Fruit fly (Drosophila melanogaster) whole organism, wandering third instar larva: ENCODE data around the gene Pex1.

Experiments
- Abd-B ChIP-seq: fragments of >200 bp; optimal IDR thresholded peaks from 2 replicates; lab custom pipeline; 2017; ENCODE audit warnings: missing biosample characterization, missing genetic modification characterization
- CG32264 ChIP-seq: fragments of 200-800 bp; sonication (Bioruptor generic); optimal IDR thresholded peaks from 2 replicates; lab custom pipeline; 2016; ENCODE audit warnings: missing biosample characterization, missing genetic modification characterization
- CG9705 ChIP-seq: fragments of 200-800 bp; sonication (Bioruptor generic); optimal IDR thresholded peaks from 2 replicates; lab custom pipeline; 2018; ENCODE audit warnings: missing biosample characterization, mild to moderate bottlenecking, missing genetic modification characterization
- CrebA ChIP-seq: fragments of 200-800 bp; sonication (Bioruptor generic); optimal IDR thresholded peaks from 2 replicates; lab custom pipeline; 2016; ENCODE audit warnings: missing biosample characterization, mild to moderate bottlenecking, missing genetic modification characterization, borderline replicate concordance
- Dif ChIP-seq: fragments of 200-275, 200-300 bp; sonication (Bioruptor generic); optimal IDR thresholded peaks from 2 replicates; lab custom pipeline; 2018; ENCODE audit warnings: missing biosample characterization, missing genetic modification characterization; ENCODE audit not compliant: partially characterized antibody
- GATAd ChIP-seq: sonication (Bioruptor generic); optimal IDR thresholded peaks from 2 replicates; lab custom pipeline; 2016; ENCODE audit warnings: missing biosample characterization, missing genetic modification characterization
- HLH106 ChIP-seq: fragments of 200-800 bp; optimal IDR thresholded peaks from 3 replicates; lab custom pipeline; 2019; ENCODE audit warnings: missing biosample characterization, mild to moderate bottlenecking, missing genetic modification characterization, moderate library complexity
- Hnf4 ChIP-seq: fragments of 200-800 bp; sonication (Bioruptor generic); optimal IDR thresholded peaks from 2 replicates; lab custom pipeline; 2016; ENCODE audit warnings: missing biosample characterization, mild to moderate bottlenecking, missing genetic modification characterization
- Hr78 ChIP-seq: fragments of >200 bp; optimal IDR thresholded peaks from 2 replicates; lab custom pipeline; 2017; ENCODE audit warnings: missing biosample characterization, missing genetic modification characterization
- Hr83 ChIP-seq: fragments of 200-300 bp; sonication (Bioruptor generic); optimal IDR thresholded peaks from 2 replicates; lab custom pipeline; 2016; ENCODE audit warnings: missing biosample characterization, mild to moderate bottlenecking, missing genetic modification characterization, moderate library complexity; ENCODE audit not compliant: poor library complexity, severe bottlenecking
- Jra ChIP-seq: sonication (Bioruptor generic); optimal IDR thresholded peaks from 2 replicates; lab custom pipeline; 2016; ENCODE audit warnings: missing biosample characterization, missing genetic modification characterization
- Mio ChIP-seq: sonication (Bioruptor generic); optimal IDR thresholded peaks from 2 replicates; lab custom pipeline; 2016; ENCODE audit warnings: missing biosample characterization, missing genetic modification characterization
- Myc ChIP-seq: fragments of >200 bp; optimal IDR thresholded peaks from 2 replicates; lab custom pipeline; 2017
- N ChIP-seq: fragments of >200 bp; optimal IDR thresholded peaks from 2 replicates; lab custom pipeline; 2018; ENCODE audit warnings: missing biosample characterization, missing external identifiers, missing genetic modification characterization
- OdsH ChIP-seq: fragments of 200-800 bp; sonication (Bioruptor generic); optimal IDR thresholded peaks from 2 replicates; lab custom pipeline; 2016; ENCODE audit warnings: missing biosample characterization, mild to moderate bottlenecking, missing genetic modification characterization
- Rel ChIP-seq, 2 experiments: fragments of 200-800 bp; sonication (Bioruptor generic) in 1 of 2; optimal IDR thresholded peaks; 2 replicates in 1 of 2; 3 replicates in 1 of 2; lab custom pipeline; 2016 to 2019; ENCODE audit warnings: mild to moderate bottlenecking in 2 of 2, missing biosample characterization in 2 of 2, missing genetic modification characterization in 2 of 2, moderate library complexity in 1 of 2
- Sp1 ChIP-seq: fragments of 200-800 bp; sonication (Bioruptor generic); optimal IDR thresholded peaks from 3 replicates; lab custom pipeline; 2019; ENCODE audit warnings: missing biosample characterization, mild to moderate bottlenecking, missing genetic modification characterization, moderate library complexity
- Vsx2 ChIP-seq: fragments of 200-300, 225-300 bp; sonication (Bioruptor generic); optimal IDR thresholded peaks from 2 replicates; lab custom pipeline; 2018; ENCODE audit warnings: missing biosample characterization, missing genetic modification characterization; ENCODE audit not compliant: partially characterized antibody
- br ChIP-seq: fragments of 200-800 bp; sonication (Bioruptor generic); optimal IDR thresholded peaks from 2 replicates; lab custom pipeline; 2016; ENCODE audit warnings: missing biosample characterization, missing genetic modification characterization
- brk ChIP-seq: fragments of 200-800 bp; sonication (Bioruptor generic); optimal IDR thresholded peaks from 2 replicates; lab custom pipeline; 2016; ENCODE audit warnings: missing biosample characterization, mild to moderate bottlenecking, missing genetic modification characterization
- dl ChIP-seq, 2 experiments: fragments of 175-275, 200-275 bp in 1 of 2; fragments of 200-275 bp in 1 of 2; sonication (Bioruptor generic); optimal IDR thresholded peaks; lab custom pipeline; 2018; ENCODE audit warnings: mild to moderate bottlenecking in 2 of 2, missing biosample characterization in 2 of 2, missing genetic modification characterization in 2 of 2, moderate library complexity in 2 of 2; ENCODE audit not compliant: partially characterized antibody in 2 of 2, insufficient read depth in 1 of 2
- dmrt93B ChIP-seq: fragments of 200-800 bp; sonication (Bioruptor generic); optimal IDR thresholded peaks from 2 replicates; lab custom pipeline; 2018; ENCODE audit warnings: missing biosample characterization, mild to moderate bottlenecking, missing genetic modification characterization
- dsf ChIP-seq: sonication (Bioruptor generic); optimal IDR thresholded peaks from 2 replicates; lab custom pipeline; 2016; ENCODE audit warnings: missing biosample characterization, missing genetic modification characterization, borderline replicate concordance
- ey ChIP-seq: fragments of 200-800 bp; sonication (Bioruptor generic); optimal IDR thresholded peaks from 2 replicates; lab custom pipeline; 2016; ENCODE audit warnings: missing biosample characterization, missing genetic modification characterization
- foxo ChIP-seq, 2 experiments: fragments of 200-800 bp; sonication (Bioruptor generic); optimal IDR thresholded peaks; 2 replicates in 1 of 2; 3 replicates in 1 of 2; lab custom pipeline; 2016 to 2017; ENCODE audit warnings: missing biosample characterization in 2 of 2, missing genetic modification characterization in 2 of 2
- fru ChIP-seq: fragments of 200-800 bp; sonication (Bioruptor generic); optimal IDR thresholded peaks from 3 replicates; lab custom pipeline; 2016; ENCODE audit warnings: missing biosample characterization, mild to moderate bottlenecking, missing genetic modification characterization
- h ChIP-seq: fragments of 200-800 bp; sonication (Bioruptor generic); optimal IDR thresholded peaks from 3 replicates; lab custom pipeline; 2016; ENCODE audit warnings: missing biosample characterization, mild to moderate bottlenecking, missing genetic modification characterization
- lola ChIP-seq: fragments of >200 bp; optimal IDR thresholded peaks from 2 replicates; lab custom pipeline; 2017; ENCODE audit warnings: missing biosample characterization, missing genetic modification characterization
- pan ChIP-seq: fragments of >200 bp; optimal IDR thresholded peaks from 2 replicates; lab custom pipeline; 2017
- psq ChIP-seq: fragments of 200-800 bp; sonication (Bioruptor generic); optimal IDR thresholded peaks from 3 replicates; lab custom pipeline; 2017; ENCODE audit warnings: missing biosample characterization, mild to moderate bottlenecking, missing genetic modification characterization, moderate library complexity
- rgr ChIP-seq: fragments of 200-800 bp; sonication (Bioruptor generic); optimal IDR thresholded peaks from 3 replicates; lab custom pipeline; 2016; ENCODE audit warnings: missing biosample characterization, mild to moderate bottlenecking, missing genetic modification characterization
- sage ChIP-seq: fragments of 200-800 bp; sonication (Bioruptor generic); optimal IDR thresholded peaks from 2 replicates; lab custom pipeline; 2016; ENCODE audit warnings: missing biosample characterization, mild to moderate bottlenecking, missing genetic modification characterization
- sv ChIP-seq: fragments of 200-800 bp; sonication (Bioruptor generic); optimal IDR thresholded peaks from 3 replicates; lab custom pipeline; 2016; ENCODE audit warnings: missing biosample characterization, missing genetic modification characterization
- tai ChIP-seq: sonication (Bioruptor generic); optimal IDR thresholded peaks from 2 replicates; lab custom pipeline; 2016; ENCODE audit warnings: missing biosample characterization, missing genetic modification characterization
- usp ChIP-seq: fragments of >200 bp; optimal IDR thresholded peaks from 2 replicates; lab custom pipeline; 2017; ENCODE audit warnings: missing biosample characterization, missing genetic modification characterization
- woc ChIP-seq: sonication (Bioruptor generic); optimal IDR thresholded peaks from 2 replicates; lab custom pipeline; 2016; ENCODE audit warnings: missing biosample characterization, mild to moderate bottlenecking, missing genetic modification characterization

Pex1 gene

DNA sequence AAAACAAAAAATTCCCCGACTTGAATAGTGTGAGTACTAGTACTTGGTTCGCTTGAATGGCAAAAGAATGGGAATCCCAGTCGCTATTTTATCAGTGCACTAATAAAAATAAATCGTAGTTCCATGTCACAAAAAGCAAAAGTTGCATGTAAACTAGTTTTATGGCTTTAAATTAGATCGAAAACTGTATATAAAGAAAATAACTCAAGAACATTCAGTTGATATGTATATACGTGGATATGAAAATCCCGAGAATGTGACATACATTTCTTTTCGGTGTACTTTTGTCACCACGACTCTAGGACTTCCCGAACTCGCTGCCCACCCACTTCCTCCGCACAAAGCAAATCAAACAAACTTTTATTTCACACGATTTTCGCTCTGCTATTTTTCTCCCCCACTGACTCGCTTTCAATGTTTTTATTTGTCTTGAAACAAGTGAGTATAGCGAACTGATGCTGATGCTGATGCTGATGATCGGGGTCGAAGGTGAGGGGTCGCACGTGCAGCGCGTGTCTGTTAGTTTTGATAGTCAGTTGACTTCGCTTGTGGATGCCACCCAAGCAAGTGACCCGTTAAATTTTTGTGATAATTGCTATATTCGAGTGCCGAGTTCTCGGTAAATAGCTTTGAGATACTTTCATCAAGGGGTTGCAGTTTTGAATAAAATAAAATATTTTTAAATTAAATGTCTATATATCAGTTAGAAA, 29.9 kb downstream of the Pex1 start:
- no peak for TF ChIP-seq Rel (GFP tag; optimal IDR thresholded peaks at IDR 0.05; lab: Kevin White, UChicago)
- TF ChIP-seq Rel (tag; optimal IDR thresholded peaks at IDR 0.05; lab: Kevin White, UChicago) = no peak
- no peak for TF ChIP-seq Jra (GFP tag; lab: Kevin White, UChicago)
- TF ChIP-seq sage (GFP tag; lab: Kevin White, UChicago) = no peak
- TF ChIP-seq GATAd (GFP tag; lab: Kevin White, UChicago) = no peak
- no peak for TF ChIP-seq Hr83 (GFP tag; lab: Kevin White, UChicago)
- TF ChIP-seq OdsH (GFP tag; lab: Kevin White, UChicago) = no peak
- TF ChIP-seq Mio (GFP tag; lab: Kevin White, UChicago) = no peak
- no peak for TF ChIP-seq CG9705 (GFP tag; lab: Kevin White, UChicago)
- TF ChIP-seq brk (GFP tag; lab: Kevin White, UChicago) = no peak
- TF ChIP-seq, all 38 proteins: peak for 0

DNA sequence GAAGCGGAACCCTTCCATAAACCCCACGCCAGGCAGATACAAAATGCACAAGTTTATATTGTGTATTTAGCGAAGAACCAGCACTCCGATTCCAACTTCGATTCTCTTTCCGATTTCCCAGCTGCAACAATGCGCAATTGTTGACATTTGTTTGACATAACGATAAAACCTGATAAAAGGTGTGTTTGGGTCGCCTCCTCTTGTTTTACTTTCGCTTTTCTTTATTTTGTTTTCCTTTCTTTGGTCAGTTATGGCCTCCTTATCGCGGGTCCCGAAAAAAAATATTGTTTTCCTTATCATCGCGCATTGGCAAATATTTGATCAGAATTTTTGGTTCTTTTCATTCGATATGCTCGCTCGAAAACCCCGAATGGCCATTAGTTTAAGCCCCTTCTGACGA, 33.3 kb downstream of the Pex1 start:
- TF ChIP-seq CG32264 (GFP tag; lab: Kevin White, UChicago) (no peak), HLH106 (no peak), tai (GFP tag; lab: Kevin White, UChicago) (no peak), Sp1 (GFP tag; lab: Kevin White, UChicago) (no peak), dsf (no peak), Dif (GFP tag; lab: Kevin White, UChicago) (no peak)
- TF ChIP-seq, all 38 proteins: peak for 0

DNA sequence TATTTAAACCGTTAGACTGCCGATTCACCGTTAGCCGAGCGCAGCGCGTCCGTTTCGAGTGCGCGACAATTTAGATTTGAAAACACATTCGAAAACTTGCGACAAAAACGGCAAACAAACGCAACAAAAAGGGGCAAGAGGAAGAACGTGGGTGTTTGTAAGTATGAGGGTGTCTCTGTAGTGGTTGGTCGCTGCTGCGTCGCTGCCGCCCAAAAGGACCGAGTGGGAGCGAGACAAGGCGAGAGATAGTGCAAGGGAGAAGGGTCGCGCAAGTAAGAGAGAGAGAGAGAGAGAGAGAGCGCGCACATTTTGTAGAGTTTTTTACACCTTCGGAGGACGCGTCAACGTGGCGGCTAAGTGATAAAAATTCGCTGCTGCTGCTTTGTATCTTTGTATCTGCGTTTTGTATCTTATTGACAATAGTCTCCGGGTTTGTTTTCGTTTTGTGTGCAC, 36.4 kb downstream of the Pex1 start, which contains the start of gene Sox21a:
Gene Sox21a (minus strand): TSS at position 51 of the 453 bp plus-strand sequence.
- no peak for TF ChIP-seq ey (GFP tag; lab: Kevin White, UChicago)
- TF ChIP-seq dl (GFP tag; optimal IDR thresholded peaks at IDR 0.05; lab: Kevin White, UChicago; ENCODE audit: insufficient read depth in 1 of 2, partially characterized antibody in 2 of 2) = no peak
- no peak for TF ChIP-seq Hnf4 (GFP tag; lab: Kevin White, UChicago)
- TF ChIP-seq psq (GFP tag; lab: Kevin White, UChicago) = no peak

DNA sequence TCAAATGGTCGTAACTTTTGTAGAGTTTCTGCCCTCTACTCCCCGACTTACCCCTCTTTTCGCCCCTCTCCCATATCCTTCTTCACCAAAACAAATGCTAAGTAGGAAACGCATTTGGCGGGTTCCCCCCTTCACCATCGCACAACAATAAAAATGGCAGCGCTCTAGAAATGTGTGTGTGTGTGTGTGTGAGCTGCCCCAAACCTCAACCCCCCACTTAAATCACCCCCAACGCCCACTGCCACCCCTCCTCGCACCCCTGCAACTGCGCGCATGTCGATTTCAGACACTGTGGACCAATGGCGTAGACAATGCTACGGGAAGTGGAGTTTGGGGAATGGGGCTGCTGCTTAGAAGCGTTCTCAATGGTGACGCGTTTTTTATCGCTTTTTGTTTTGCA, 38.1 kb downstream of the Pex1 start:
- TF ChIP-seq rgr (no peak), h (GFP tag; lab: Kevin White, UChicago) (no peak)

dm6 chr3L:14111411-14111810, 39.7 kb downstream of the Pex1 start:
- no peak for TF ChIP-seq dl (GFP tag; optimal IDR thresholded peaks at IDR 0.05; lab: Kevin White, UChicago; ENCODE audit: insufficient read depth in 1 of 2, partially characterized antibody in 2 of 2)
- TF ChIP-seq fru = peak; percentile 64
- TF ChIP-seq psq (GFP tag; lab: Kevin White, UChicago) = peak; percentile 42
- no peak for TF ChIP-seq Sp1 (GFP tag; lab: Kevin White, UChicago)
- TF ChIP-seq GATAd (GFP tag; lab: Kevin White, UChicago) = no peak
- no peak for TF ChIP-seq brk (GFP tag; lab: Kevin White, UChicago)
- peak; percentile 76 for TF ChIP-seq sv (GFP tag; lab: Kevin White, UChicago)
- peak; percentile 64 for TF ChIP-seq Hr83 (GFP tag; lab: Kevin White, UChicago)
- peak; percentile 37 for TF ChIP-seq dmrt93B (GFP tag; lab: Kevin White, UChicago)
- TF ChIP-seq CG9705 (GFP tag; lab: Kevin White, UChicago) = no peak
- TF ChIP-seq CrebA (GFP tag; lab: Kevin White, UChicago) = no peak
- TF ChIP-seq N (GFP tag; lab: Kevin White, UChicago) = no peak
- no peak for TF ChIP-seq pan (lab: Kevin White, UChicago)
- TF ChIP-seq foxo (GFP tag; optimal IDR thresholded peaks at IDR 0.05; lab: Kevin White, UChicago) = peak in 1 of 2 experiments; percentile 79
- TF ChIP-seq CG32264 (GFP tag; lab: Kevin White, UChicago) = no peak
- peak; percentile 59 for TF ChIP-seq OdsH (GFP tag; lab: Kevin White, UChicago)
- TF ChIP-seq tai (GFP tag; lab: Kevin White, UChicago) = peak; percentile 59
- TF ChIP-seq usp (GFP tag; lab: Kevin White, UChicago) = no peak
- TF ChIP-seq ey (GFP tag; lab: Kevin White, UChicago) = peak; percentile 67
- no peak for TF ChIP-seq lola (GFP tag; lab: Kevin White, UChicago)
- TF ChIP-seq Rel (GFP tag; optimal IDR thresholded peaks at IDR 0.05; lab: Kevin White, UChicago) = no peak
- no peak for TF ChIP-seq Rel (tag; optimal IDR thresholded peaks at IDR 0.05; lab: Kevin White, UChicago)
- TF ChIP-seq Vsx2 (GFP tag; lab: Kevin White, UChicago) = no peak
- peak; percentile 70 for TF ChIP-seq h (GFP tag; lab: Kevin White, UChicago)
- TF ChIP-seq dsf = no peak
- peak; percentile 48 for TF ChIP-seq br (GFP tag; lab: Kevin White, UChicago)
- TF ChIP-seq sage (GFP tag; lab: Kevin White, UChicago) = no peak
- TF ChIP-seq Myc = peak; percentile 87
- TF ChIP-seq HLH106 = peak; percentile 57
- TF ChIP-seq woc (GFP tag; lab: Kevin White, UChicago) = no peak
- peak; percentile 71 for TF ChIP-seq rgr
- TF ChIP-seq Hr78 (GFP tag; lab: Kevin White, UChicago) = no peak
- no peak for TF ChIP-seq Mio (GFP tag; lab: Kevin White, UChicago)
- TF ChIP-seq Dif (GFP tag; lab: Kevin White, UChicago) = no peak
- peak; percentile 53 for TF ChIP-seq Hnf4 (GFP tag; lab: Kevin White, UChicago)
- no peak for TF ChIP-seq Abd-B (GFP tag; lab: Kevin White, UChicago)
- no peak for TF ChIP-seq Jra (GFP tag; lab: Kevin White, UChicago)
